Worm (Caenorhabditis elegans) whole organism, L4 larva: ENCODE results near the gene tsct-1.

ENCODE experiments used
- F26F4.8 ChIP-seq: fragments of 200-800 bp; sonication (Bioruptor generic); conservative IDR thresholded peaks from 2 replicates; pipeline ENCODE4 v1.3.6; 2022; ENCODE audit warnings: missing genetic modification characterization, missing compliant biosample characterization
- F37D6.2 ChIP-seq: sonication (generic microtip); optimal IDR thresholded peaks from 2 replicates; lab custom pipeline; 2016; ENCODE audit warnings: mild to moderate bottlenecking, missing genetic modification characterization, missing compliant biosample characterization
- F49E8.2 ChIP-seq: sonication (generic microtip); optimal IDR thresholded peaks from 2 replicates; lab custom pipeline; 2016; ENCODE audit warnings: missing compliant biosample characterization, mild to moderate bottlenecking, missing genetic modification characterization, borderline replicate concordance
- T20F7.1 ChIP-seq: fragments of 200-800 bp; sonication (Bioruptor generic); optimal IDR thresholded peaks from 2 replicates; lab custom pipeline; 2018; ENCODE audit warnings: mild to moderate bottlenecking, missing genetic modification characterization, missing compliant biosample characterization
- Y105C5A.15 ChIP-seq: fragments of 200-800 bp; sonication (Bioruptor generic); IDR thresholded peaks from 2 replicates; pipeline ENCODE4 v1.3.6; 2022; ENCODE audit warnings: missing genetic modification characterization, missing compliant biosample characterization
- aha-1 ChIP-seq: fragments of 150-350 bp; peaks from one replicate; lab custom pipeline; 2014; ENCODE audit warnings: missing biosample characterization, missing genetic modification characterization
- ceh-28 ChIP-seq: fragments of 150-350 bp; optimal IDR thresholded peaks from 2 replicates; lab custom pipeline; 2014; ENCODE audit warnings: missing biosample characterization, missing genetic modification reagents, missing genetic modification characterization
- ceh-32 ChIP-seq: sonication (generic microtip); optimal IDR thresholded peaks from 2 replicates; lab custom pipeline; 2016; ENCODE audit warnings: mild to moderate bottlenecking, missing genetic modification characterization, missing compliant biosample characterization; ENCODE audit not compliant: poor library complexity
- ces-1 ChIP-seq: fragments of 150-350 bp; sonication (generic microtip); optimal IDR thresholded peaks from 4 replicates; lab custom pipeline; 2014; ENCODE audit warnings: missing biosample characterization, missing genetic modification reagents, missing genetic modification characterization
- cey-2 ChIP-seq: sonication (generic microtip); optimal IDR thresholded peaks from 3 replicates; lab custom pipeline; 2017; ENCODE audit warnings: missing genetic modification characterization, mild to moderate bottlenecking, missing compliant biosample characterization, antibody characterized with exemption, borderline replicate concordance; ENCODE audit not compliant: insufficient read depth
- ctbp-1 ChIP-seq: fragments of 200-800 bp; sonication (Bioruptor generic); IDR thresholded peaks from 2 replicates; pipeline ENCODE4 v1.3.6; 2022; ENCODE audit warnings: missing genetic modification reagents, missing genetic modification characterization, missing compliant biosample characterization
- daf-16 ChIP-seq, 3 experiments: sonication (generic microtip); optimal IDR thresholded peaks; 2 replicates each; lab custom pipeline; 2016 to 2017; ENCODE audit warnings: missing genetic modification characterization in 3 of 3, missing genetic modification reagents in 3 of 3, mild to moderate bottlenecking in 2 of 3, missing compliant biosample characterization in 2 of 3, missing biosample characterization in 1 of 3, moderate library complexity in 1 of 3
- dmd-9 ChIP-seq: fragments of 200-800 bp; sonication (Bioruptor generic); IDR thresholded peaks from 2 replicates; pipeline ENCODE4 v1.3.6; 2022; ENCODE audit warnings: missing genetic modification reagents, missing genetic modification characterization, missing compliant biosample characterization
- duxl-1 ChIP-seq: sonication (generic microtip); optimal IDR thresholded peaks from 2 replicates; lab custom pipeline; 2016; ENCODE audit warnings: mild to moderate bottlenecking, missing genetic modification characterization, moderate library complexity, missing compliant biosample characterization; ENCODE audit not compliant: poor library complexity
- dve-1 ChIP-seq: sonication (generic microtip); optimal IDR thresholded peaks from 2 replicates; lab custom pipeline; 2017; ENCODE audit warnings: antibody characterized with exemption, mild to moderate bottlenecking, missing genetic modification characterization, missing compliant biosample characterization; ENCODE audit not compliant: insufficient read depth
- fkh-10 ChIP-seq: fragments of 150-350 bp; optimal IDR thresholded peaks from 2 replicates; lab custom pipeline; 2014; ENCODE audit warnings: missing biosample characterization, missing genetic modification reagents, missing genetic modification characterization
- gei-8 ChIP-seq: fragments of 200-800 bp; sonication (Bioruptor generic); optimal IDR thresholded peaks from 2 replicates; lab custom pipeline; 2018; ENCODE audit warnings: mild to moderate bottlenecking, missing genetic modification characterization, missing compliant biosample characterization
- hlh-11 ChIP-seq: fragments of 200-800 bp; sonication (Bioruptor generic); optimal IDR thresholded peaks from 2 replicates; lab custom pipeline; 2018; ENCODE audit warnings: mild to moderate bottlenecking, missing genetic modification characterization, missing compliant biosample characterization
- hlh-30 ChIP-seq: sonication (generic microtip); optimal IDR thresholded peaks from 2 replicates; lab custom pipeline; 2017; ENCODE audit warnings: antibody characterized with exemption, mild to moderate bottlenecking, missing genetic modification characterization, missing compliant biosample characterization; ENCODE audit not compliant: insufficient read depth
- jun-1 ChIP-seq: fragments of 150-350 bp; optimal IDR thresholded peaks from 2 replicates; lab custom pipeline; 2014; ENCODE audit warnings: missing biosample characterization, missing genetic modification reagents, missing genetic modification characterization
- lim-7 ChIP-seq: fragments of 200-800 bp; sonication (Bioruptor generic); IDR thresholded peaks from 2 replicates; pipeline ENCODE4 v1.3.6; 2022; ENCODE audit warnings: missing genetic modification characterization, missing compliant biosample characterization
- lin-1 ChIP-seq: fragments of 200-800 bp; sonication (Bioruptor generic); IDR thresholded peaks from 2 replicates; pipeline ENCODE4 v1.3.6; 2022; ENCODE audit warnings: missing genetic modification reagents, missing genetic modification characterization, missing compliant biosample characterization
- mdl-1 ChIP-seq, 2 experiments: fragments of 150-350 bp in 1 of 2; sonication (generic microtip) in 1 of 2; optimal IDR thresholded peaks; 2 replicates each; lab custom pipeline; 2014 to 2017; ENCODE audit warnings: missing biosample characterization in 2 of 2, missing genetic modification characterization in 2 of 2
- mep-1 ChIP-seq: fragments of 150-350 bp; sonication (generic microtip); optimal IDR thresholded peaks from 3 replicates; lab custom pipeline; 2014; ENCODE audit warnings: missing biosample characterization, missing genetic modification characterization
- mxl-2 ChIP-seq: fragments of 200-800 bp; sonication (Bioruptor generic); conservative IDR thresholded peaks from 2 replicates; pipeline ENCODE4 v1.3.6; 2022; ENCODE audit warnings: missing genetic modification reagents, missing genetic modification characterization, missing compliant biosample characterization
- mxl-3 ChIP-seq: fragments of 200-800 bp; sonication (Bioruptor generic); optimal IDR thresholded peaks from 2 replicates; lab custom pipeline; 2018; ENCODE audit warnings: mild to moderate bottlenecking, missing genetic modification characterization, missing compliant biosample characterization
- nhr-237 ChIP-seq: sonication (generic microtip); optimal IDR thresholded peaks from 2 replicates; lab custom pipeline; 2017; ENCODE audit warnings: missing biosample characterization, missing genetic modification characterization
- nhr-28 ChIP-seq: fragments of 150-350 bp; optimal IDR thresholded peaks from 2 replicates; lab custom pipeline; 2014; ENCODE audit warnings: missing biosample characterization, missing genetic modification characterization
- nhr-6 ChIP-seq: fragments of 150-350 bp; optimal IDR thresholded peaks from 2 replicates; lab custom pipeline; 2014; ENCODE audit warnings: missing biosample characterization, missing genetic modification characterization
- nhr-76 ChIP-seq: fragments of 150-350 bp; optimal IDR thresholded peaks from 2 replicates; lab custom pipeline; 2014; ENCODE audit warnings: missing biosample characterization, missing genetic modification characterization
- pqm-1 ChIP-seq: sonication (generic microtip); optimal IDR thresholded peaks from 2 replicates; lab custom pipeline; 2017; ENCODE audit warnings: missing biosample characterization, missing genetic modification characterization
- saeg-2 ChIP-seq: fragments of 200-800 bp; sonication (Bioruptor generic); IDR thresholded peaks from 2 replicates; pipeline ENCODE4 v1.3.6; 2022; ENCODE audit warnings: missing genetic modification reagents, missing genetic modification characterization, missing compliant biosample characterization
- skn-1 ChIP-seq: fragments of 150-350 bp; optimal IDR thresholded peaks from 2 replicates; lab custom pipeline; 2014; ENCODE audit warnings: missing biosample characterization, missing genetic modification characterization
- snpc-4 ChIP-seq: fragments of 150-350 bp; optimal IDR thresholded peaks from 2 replicates; lab custom pipeline; 2014; ENCODE audit warnings: missing biosample characterization, missing genetic modification characterization
- spr-3 ChIP-seq: fragments of 200-800 bp; sonication (Bioruptor generic); optimal IDR thresholded peaks from 2 replicates; lab custom pipeline; 2018; ENCODE audit warnings: mild to moderate bottlenecking, missing genetic modification characterization, missing compliant biosample characterization
- tag-97 ChIP-seq: fragments of 200-800 bp; sonication (Bioruptor generic); IDR thresholded peaks from 2 replicates; pipeline ENCODE4 v1.3.6; 2022; ENCODE audit warnings: missing genetic modification characterization, missing compliant biosample characterization
- tra-1 ChIP-seq: fragments of 200-800 bp; sonication (Bioruptor generic); IDR thresholded peaks from 2 replicates; pipeline ENCODE4 v1.3.6; 2022; ENCODE audit warnings: missing genetic modification reagents, missing genetic modification characterization, missing compliant biosample characterization
- unc-130 ChIP-seq: sonication (generic microtip); optimal IDR thresholded peaks from 2 replicates; lab custom pipeline; 2016; ENCODE audit warnings: missing genetic modification reagents, missing genetic modification characterization, missing compliant biosample characterization
- unc-62 ChIP-seq, 3 experiments: fragments of 150-350 bp in 1 of 3; sonication (generic microtip); optimal IDR thresholded peaks in 2 of 3; peaks in 1 of 3; 1 replicate in 1 of 3; 2 replicates in 2 of 3; lab custom pipeline; 2014 to 2017; ENCODE audit warnings: missing biosample characterization in 3 of 3, missing genetic modification characterization in 3 of 3, missing genetic modification reagents in 3 of 3, missing genotype in 1 of 3
- vab-7 ChIP-seq: fragments of 200-800 bp; sonication (Bioruptor generic); IDR thresholded peaks from 2 replicates; pipeline ENCODE4 v1.3.6; 2022; ENCODE audit warnings: missing genetic modification reagents, missing genetic modification characterization, missing compliant biosample characterization
- zfp-2 ChIP-seq: sonication (generic microtip); optimal IDR thresholded peaks from 2 replicates; lab custom pipeline; 2016; ENCODE audit warnings: mild to moderate bottlenecking, missing genetic modification characterization, missing compliant biosample characterization
- zip-11 ChIP-seq: fragments of 200-800 bp; sonication (Bioruptor generic); IDR thresholded peaks from 2 replicates; pipeline ENCODE4 v1.3.6; 2022; ENCODE audit warnings: missing genetic modification characterization, missing compliant biosample characterization
- ztf-11 ChIP-seq: fragments of 150-350 bp; optimal IDR thresholded peaks from 2 replicates; lab custom pipeline; 2014; ENCODE audit warnings: missing biosample characterization, missing genetic modification characterization
- ztf-7 ChIP-seq: fragments of 150-350 bp; optimal IDR thresholded peaks from 2 replicates; lab custom pipeline; 2014; ENCODE audit warnings: missing biosample characterization, missing genetic modification characterization

tsct-1 gene

DNA sequence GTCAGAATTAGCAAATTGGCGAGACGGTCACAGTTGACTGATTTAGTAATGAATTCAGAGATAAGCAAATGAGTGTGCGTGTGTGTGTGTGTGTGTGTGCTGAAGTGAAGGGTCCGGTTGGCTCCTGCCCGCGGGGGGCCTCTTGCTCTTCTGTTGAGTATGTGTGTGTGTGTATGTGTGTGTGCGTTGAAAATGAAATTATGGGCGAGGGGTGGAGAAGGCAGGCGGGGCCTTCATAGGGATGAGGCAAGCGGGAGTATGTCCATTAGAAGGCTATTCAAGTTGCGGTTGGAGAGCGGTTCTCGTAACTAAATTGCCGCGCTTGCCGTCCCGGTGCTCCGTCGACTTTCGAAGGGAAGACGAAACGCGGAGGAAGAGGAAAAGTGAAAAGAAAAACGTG, 26.6 kb upstream of the tsct-1 start:
- TF ChIP-seq fkh-10 (GFP tag; lab: Kevin White, UChicago), result peak; percentile 94
- TF ChIP-seq ctbp-1 (GFP tag; lab: Robert Waterston, UW), result peak; percentile 51; the same call in 1 of the 2 replicates
- TF ChIP-seq saeg-2, result 0 out of 2 replicates have a peak, but pooled peaks have one; percentile 18
- no peak for TF ChIP-seq F26F4.8 (GFP tag; lab: Robert Waterston, UW)
- TF ChIP-seq nhr-237 (tag; lab: Kevin White, UChicago), result no peak
- TF ChIP-seq ces-1 (GFP tag; lab: Kevin White, UChicago), result peak; percentile 87
- peak; percentile 52 for TF ChIP-seq aha-1 (tag; lab: Kevin White, UChicago)
- TF ChIP-seq hlh-11, result no peak
- no peak for TF ChIP-seq dve-1 (tag; lab: Kevin White, UChicago)
- TF ChIP-seq mxl-2 (GFP tag; lab: Robert Waterston, UW), result no peak
- peak; percentile 8 for TF ChIP-seq F37D6.2
- no peak for TF ChIP-seq cey-2 (tag; lab: Kevin White, UChicago)
- no peak for TF ChIP-seq duxl-1 (tag; lab: Kevin White, UChicago)
- TF ChIP-seq ceh-28 (tag; lab: Kevin White, UChicago), result no peak
- no peak for TF ChIP-seq jun-1 (tag; lab: Kevin White, UChicago)
- no peak for TF ChIP-seq ztf-7 (tag; lab: Kevin White, UChicago)

- TF ChIP-seq jun-1 (tag; lab: Kevin White, UChicago) (no peak), pqm-1 (tag; lab: Kevin White, UChicago) (peak; percentile 27), vab-7 (GFP tag; lab: Robert Waterston, UW) (no peak)
- TF ChIP-seq, all 104 proteins: peak for 1
Observed at ce11 chrX:12413941-12414340, 20.0 kb upstream of the tsct-1 start, which contains the start of gene lin-2. Gene lin-2, minus strand, starts transcription at chrX:12414041.

ce11 chrX:12415832-12416231, 18.1 kb upstream of the tsct-1 start:
- TF ChIP-seq nhr-76 (tag; lab: Kevin White, UChicago) (no peak), daf-16 (GFP tag; optimal IDR thresholded peaks at IDR 0.05; lab: Kevin White, UChicago) (peak in 1 of 2 experiments; percentile 51), daf-16 (tag; optimal IDR thresholded peaks at IDR 0.05; lab: Kevin White, UChicago) (no peak)

DNA sequence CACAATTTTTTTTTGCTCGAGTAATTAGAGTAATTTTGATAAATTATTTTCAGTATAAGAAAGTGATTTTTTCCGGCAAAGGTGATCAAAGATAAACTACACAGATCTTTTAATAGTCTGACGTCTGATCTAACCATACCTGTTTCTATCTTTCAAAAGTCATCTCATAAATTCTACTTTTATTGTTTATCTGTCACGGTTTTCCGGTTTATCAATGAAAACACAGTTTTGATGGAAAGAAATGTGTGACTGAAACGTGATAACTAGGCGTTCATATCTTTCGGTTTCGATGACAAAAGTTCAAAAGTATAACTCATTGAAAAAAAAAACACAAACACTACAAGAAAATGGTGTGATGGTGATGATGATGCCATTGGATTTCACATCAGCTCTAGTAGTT, 11.3 kb upstream of the tsct-1 start:
- TF ChIP-seq T20F7.1 (GFP tag; lab: Kevin White, UChicago), result no peak
- peak; percentile 69 for TF ChIP-seq hlh-30 (tag; lab: Kevin White, UChicago)
- TF ChIP-seq zfp-2 (tag; lab: Kevin White, UChicago), result no peak
- peak in 1 of 2 experiments; percentile 21 for TF ChIP-seq unc-62 (GFP tag; optimal IDR thresholded peaks at IDR 0.05 in 1 of 2; lab: Kevin White, UChicago)
- TF ChIP-seq unc-62 (tag; optimal IDR thresholded peaks at IDR 0.05; lab: Kevin White, UChicago), result no peak
- no peak for TF ChIP-seq mxl-3
- no peak for TF ChIP-seq F49E8.2
- peak; percentile 52 for TF ChIP-seq nhr-28 (tag; lab: Kevin White, UChicago)
- TF ChIP-seq ceh-32 (tag; lab: Kevin White, UChicago), result no peak
- TF ChIP-seq aha-1 (tag; lab: Kevin White, UChicago), result no peak
- TF ChIP-seq nhr-6 (tag; lab: Kevin White, UChicago), result no peak
- TF ChIP-seq lim-7 (GFP tag; lab: Robert Waterston, UW), result no peak
- no peak for TF ChIP-seq gei-8
- no peak for TF ChIP-seq snpc-4 (tag; lab: Kevin White, UChicago)
- no peak for TF ChIP-seq tag-97 (GFP tag; lab: Robert Waterston, UW)
- no peak for TF ChIP-seq skn-1 (tag; lab: Kevin White, UChicago)
- TF ChIP-seq zip-11, result no peak
- TF ChIP-seq mep-1 (tag; lab: Kevin White, UChicago), result peak; percentile 22
- no peak for TF ChIP-seq spr-3 (GFP tag; lab: Kevin White, UChicago)
- TF ChIP-seq ctbp-1 (GFP tag; lab: Robert Waterston, UW), result no peak
- no peak for TF ChIP-seq duxl-1 (tag; lab: Kevin White, UChicago)
- TF ChIP-seq nhr-76 (tag; lab: Kevin White, UChicago), result peak; percentile 23
- peak; percentile 31 for TF ChIP-seq hlh-11
- TF ChIP-seq lin-1 (GFP tag; lab: Robert Waterston, UW), result no peak
- no peak for TF ChIP-seq dmd-9 (GFP tag; lab: Robert Waterston, UW)
- TF ChIP-seq mdl-1 (tag; optimal IDR thresholded peaks at IDR 0.05; lab: Kevin White, UChicago), result peak in 1 of 2 experiments; percentile 50
- TF ChIP-seq vab-7 (GFP tag; lab: Robert Waterston, UW), result no peak
- TF ChIP-seq unc-130 (GFP tag; lab: Kevin White, UChicago), result no peak
- 0 out of 2 replicates have a peak, but pooled peaks have one; percentile 27 for TF ChIP-seq tra-1 (GFP tag; lab: Robert Waterston, UW)
- TF ChIP-seq ztf-11 (tag; lab: Kevin White, UChicago), result no peak
- TF ChIP-seq Y105C5A.15 (GFP tag; lab: Robert Waterston, UW), result no peak
